Worm (Caenorhabditis elegans) whole organism, young adult: Measurements from ENCODE around the gene Y41G9A.10.

ENCODE experiments used
- B0019.2 ChIP-seq: fragments of 200-800 bp; sonication (Bioruptor generic); conservative IDR thresholded peaks from 2 replicates; pipeline ENCODE4 v1.3.6; 2022; ENCODE audit warnings: missing genetic modification reagents, missing genetic modification characterization, missing compliant biosample characterization
- T26A5.8 ChIP-seq: sonication (generic microtip); optimal IDR thresholded peaks from 2 replicates; lab custom pipeline; 2016; ENCODE audit warnings: missing genetic modification characterization, missing compliant biosample characterization

ce11 chrX:2919488-2919887 is 26.9 kb downstream of the Y41G9A.10 start:
- TF ChIP-seq T26A5.8 (no peak), B0019.2 (GFP tag; lab: Robert Waterston, UW) (no peak)
